Fruit fly (Drosophila melanogaster) Kc167 (cell line): ENCODE results near the gene CG15047.

Experiments used
- Myc ChIP-seq: fragments of >200 bp; optimal IDR thresholded peaks from 2 replicates; lab custom pipeline; 2017; ENCODE audit warnings: missing external identifiers
- Sin3A ChIP-seq: fragments of >200 bp; optimal IDR thresholded peaks from 2 replicates; lab custom pipeline; 2018; ENCODE audit warnings: missing external identifiers
- h ChIP-seq: fragments of >200 bp; optimal IDR thresholded peaks from 3 replicates; lab custom pipeline; 2018; ENCODE audit warnings: missing external identifiers
- insv ChIP-seq: fragments of >200 bp; optimal IDR thresholded peaks from 3 replicates; lab custom pipeline; 2018; ENCODE audit warnings: missing external identifiers
- psq ChIP-seq: fragments of >200 bp; optimal IDR thresholded peaks from 2 replicates; lab custom pipeline; 2017; ENCODE audit warnings: missing external identifiers
- ttk ChIP-seq: sonication (Bioruptor generic); optimal IDR thresholded peaks from 2 replicates; lab custom pipeline; 2017; ENCODE audit warnings: missing external identifiers

Gene CG15047

DNA sequence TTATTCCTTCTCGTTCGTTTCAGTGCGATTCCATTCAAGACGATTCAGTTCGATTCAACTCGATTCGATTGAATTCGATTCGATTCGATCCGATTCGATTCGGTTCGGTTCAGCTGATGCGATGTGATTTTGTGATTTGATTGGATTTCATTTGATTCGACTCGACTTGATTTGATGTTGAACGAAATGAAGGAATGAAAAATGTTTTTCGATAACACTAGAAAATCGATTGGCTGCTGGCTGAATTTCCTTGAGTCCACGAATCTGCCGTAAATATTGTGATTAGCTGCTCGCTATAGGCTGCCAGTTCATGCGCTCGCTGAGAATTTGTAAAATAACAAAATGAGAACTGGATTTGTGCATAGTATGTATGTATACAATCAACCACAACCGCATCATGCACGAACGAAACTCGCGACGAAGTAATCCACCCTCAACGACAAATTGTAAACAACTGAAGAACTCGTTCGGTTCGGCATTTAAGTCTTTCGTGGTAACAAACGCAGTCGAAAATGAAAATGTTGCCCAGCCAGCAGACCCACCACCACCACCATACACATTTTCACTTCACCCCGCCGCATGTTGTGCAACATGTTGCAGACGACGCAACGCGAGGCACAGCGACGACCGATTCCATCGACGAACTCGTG lies 23.4 kb upstream of the CG15047 start, which contains the start of gene Wnt5:
Gene Wnt5, minus strand, starts transcription at position 458 of the 650 bp plus-strand sequence.
- no peak for TF ChIP-seq ttk
- TF ChIP-seq insv (lab: Kevin White, UChicago): no peak
- no peak for TF ChIP-seq Sin3A (lab: Kevin White, UChicago)
- TF ChIP-seq h (lab: Kevin White, UChicago): no peak
- TF ChIP-seq psq (lab: Kevin White, UChicago): no peak
- no peak for TF ChIP-seq Myc (lab: Kevin White, UChicago)

DNA sequence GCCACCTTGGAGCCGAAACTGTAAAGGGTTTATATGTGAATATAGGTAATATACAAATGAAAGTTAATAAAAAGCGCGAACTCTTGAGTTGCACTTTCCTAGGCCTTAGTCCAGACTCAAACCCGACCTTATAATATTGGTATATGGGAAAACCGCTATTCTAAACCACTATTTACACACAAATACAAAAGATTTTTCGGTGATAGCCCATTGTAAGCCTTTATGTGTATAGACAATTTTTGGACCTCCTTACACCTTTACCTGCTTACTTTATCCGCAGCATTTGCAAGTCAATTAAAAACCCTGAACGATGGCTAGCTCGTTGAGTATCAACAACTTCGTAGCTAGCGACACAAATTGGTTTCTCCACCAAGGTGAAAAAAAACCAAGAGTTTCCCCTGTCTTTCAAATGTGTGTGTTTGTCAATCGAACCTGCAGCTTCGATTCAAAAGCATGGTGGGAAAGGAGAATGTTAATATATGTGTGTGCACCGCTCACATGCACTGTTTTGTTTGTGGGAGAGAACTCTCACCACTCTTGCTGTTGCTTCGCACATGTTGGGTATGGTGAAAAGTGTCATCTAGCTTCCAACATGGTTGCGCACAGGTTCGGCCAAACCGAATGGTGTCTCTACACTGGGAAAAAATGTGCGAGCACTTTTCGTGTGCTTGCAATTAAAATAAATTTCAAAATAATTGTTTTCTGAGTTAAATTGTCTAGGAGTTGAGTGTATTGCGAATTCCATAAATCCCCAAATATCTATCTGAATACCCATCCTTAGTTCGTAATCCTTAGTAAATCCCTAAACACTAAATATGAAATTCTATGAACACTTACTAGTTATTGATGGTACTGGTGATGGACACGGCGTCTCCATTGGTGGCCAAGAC lies 21.6 kb upstream of the CG15047 start:
- TF ChIP-seq h (lab: Kevin White, UChicago) (no peak), Sin3A (lab: Kevin White, UChicago) (no peak), insv (lab: Kevin White, UChicago) (no peak), ttk (no peak), psq (lab: Kevin White, UChicago) (no peak), Myc (lab: Kevin White, UChicago) (no peak)

DNA sequence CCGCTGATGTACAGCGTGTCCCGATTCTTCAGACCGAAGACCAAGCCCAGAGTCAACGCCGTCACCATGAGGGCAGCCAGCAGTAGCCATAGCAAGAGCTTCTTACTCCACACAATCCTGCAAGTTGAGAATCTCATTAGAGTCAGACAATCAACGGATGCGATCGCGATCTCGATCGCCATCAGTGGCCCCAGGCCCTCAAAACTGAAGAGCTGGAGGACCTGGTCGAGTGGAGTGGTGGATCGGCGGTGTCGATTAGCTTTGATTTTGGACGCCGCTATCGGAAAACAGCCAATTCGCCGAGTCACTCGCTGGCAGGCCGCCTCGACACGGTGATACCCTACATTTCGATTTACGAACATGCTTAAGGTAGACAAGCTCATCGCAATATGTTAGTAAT lies 19.9 kb upstream of the CG15047 start:
- no peak for TF ChIP-seq h (lab: Kevin White, UChicago)
- TF ChIP-seq ttk: no peak
- no peak for TF ChIP-seq Sin3A (lab: Kevin White, UChicago)
- no peak for TF ChIP-seq psq (lab: Kevin White, UChicago)
- no peak for TF ChIP-seq Myc (lab: Kevin White, UChicago)

DNA sequence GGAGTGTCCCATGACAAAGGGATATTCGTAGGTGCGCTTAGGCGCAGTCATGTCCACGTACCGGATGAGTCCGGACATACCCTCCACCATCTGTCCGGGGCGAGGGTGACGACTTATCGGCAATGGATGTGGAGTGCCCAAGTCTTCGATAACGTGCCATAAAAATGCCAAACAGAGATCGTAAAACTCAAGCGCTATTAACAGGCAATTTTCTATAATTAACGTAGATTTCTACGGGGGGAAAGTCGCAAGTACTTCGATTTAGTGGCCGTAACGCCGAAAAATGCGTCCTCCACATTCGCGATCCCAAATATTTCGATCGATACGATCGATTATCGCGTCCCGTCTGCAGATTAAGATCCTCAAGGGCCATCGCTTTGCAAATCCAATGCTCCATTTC lies 19.1 kb upstream of the CG15047 start:
- TF ChIP-seq h (lab: Kevin White, UChicago): no peak
- no peak for TF ChIP-seq insv (lab: Kevin White, UChicago)
- TF ChIP-seq Myc (lab: Kevin White, UChicago): no peak
- no peak for TF ChIP-seq psq (lab: Kevin White, UChicago)
- no peak for TF ChIP-seq Sin3A (lab: Kevin White, UChicago)
- no peak for TF ChIP-seq ttk

DNA sequence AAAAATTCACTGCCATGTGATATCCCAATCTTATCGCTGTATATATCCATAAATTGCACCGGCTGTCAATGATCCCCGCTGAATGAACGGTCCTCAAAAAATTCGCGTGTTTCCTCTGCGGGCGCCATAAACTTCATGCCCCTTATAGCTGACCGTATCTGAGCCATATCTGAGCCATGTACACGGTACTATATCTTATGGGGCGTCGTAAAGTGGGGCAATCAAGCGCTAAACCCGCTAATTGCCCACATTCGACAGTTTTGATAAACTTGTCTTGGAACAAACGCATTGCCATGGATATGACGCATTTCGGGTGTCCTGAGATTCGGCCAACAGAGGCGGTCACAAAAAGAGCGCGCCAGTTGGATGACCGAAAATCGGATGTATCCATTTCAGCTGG lies 17.6 kb upstream of the CG15047 start:
- TF ChIP-seq insv (lab: Kevin White, UChicago) (no peak), Sin3A (lab: Kevin White, UChicago) (no peak), ttk (no peak), psq (lab: Kevin White, UChicago) (no peak), h (lab: Kevin White, UChicago) (no peak), Myc (lab: Kevin White, UChicago) (no peak)

DNA sequence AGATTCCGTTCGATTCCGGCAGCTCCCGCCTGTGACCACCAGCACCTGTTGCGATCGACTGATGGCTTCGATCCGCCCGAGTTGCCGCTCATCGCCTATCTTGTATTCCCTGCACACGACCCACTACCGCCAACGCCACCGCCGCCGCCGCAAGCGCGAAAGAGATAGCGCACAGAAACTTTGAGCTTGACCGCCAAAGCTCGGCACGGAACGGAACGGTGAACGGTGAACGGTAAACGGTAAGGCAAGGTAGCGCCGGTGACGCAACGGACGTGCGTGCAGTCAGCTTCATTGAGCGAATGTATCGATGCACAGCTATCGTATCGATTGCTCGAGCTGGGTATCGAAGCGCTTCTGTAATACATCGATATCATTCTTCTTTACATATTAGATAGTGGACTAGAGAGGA lies 16.2 kb upstream of the CG15047 start, which contains the start of gene Ggt-1:
Gene Ggt-1, minus strand, starts transcription at position 251 of the 409 bp plus-strand sequence.
- TF ChIP-seq Myc (lab: Kevin White, UChicago) (no peak), psq (lab: Kevin White, UChicago) (no peak), Sin3A (lab: Kevin White, UChicago) (no peak), ttk (no peak), insv (lab: Kevin White, UChicago) (no peak), h (lab: Kevin White, UChicago) (no peak)

DNA sequence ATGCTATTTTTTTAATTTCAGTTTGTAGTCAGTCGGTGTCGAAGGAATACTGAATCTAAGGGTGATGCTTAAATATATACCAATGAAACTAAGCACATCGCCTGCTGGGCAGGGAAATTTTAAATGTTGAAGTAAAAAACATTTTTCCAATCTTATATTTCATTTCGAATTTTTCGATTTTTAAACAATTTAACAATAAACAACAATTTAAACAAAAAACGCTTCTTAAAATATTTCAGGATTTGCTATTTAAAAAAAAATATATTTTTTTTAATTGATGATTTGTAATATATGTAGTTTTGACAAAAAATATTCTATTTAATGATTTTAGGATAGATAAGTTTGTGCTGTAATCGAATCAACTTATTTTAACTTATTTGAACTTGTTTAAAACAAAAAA lies 13.7 kb upstream of the CG15047 start, which contains the start of gene CG6470:
Gene CG6470, minus strand, starts transcription at position 101 of the 400 bp plus-strand sequence.
- TF ChIP-seq Myc (lab: Kevin White, UChicago): no peak
- no peak for TF ChIP-seq insv (lab: Kevin White, UChicago)
- TF ChIP-seq ttk: no peak
- no peak for TF ChIP-seq psq (lab: Kevin White, UChicago)
- no peak for TF ChIP-seq Sin3A (lab: Kevin White, UChicago)
- TF ChIP-seq h (lab: Kevin White, UChicago): no peak

DNA sequence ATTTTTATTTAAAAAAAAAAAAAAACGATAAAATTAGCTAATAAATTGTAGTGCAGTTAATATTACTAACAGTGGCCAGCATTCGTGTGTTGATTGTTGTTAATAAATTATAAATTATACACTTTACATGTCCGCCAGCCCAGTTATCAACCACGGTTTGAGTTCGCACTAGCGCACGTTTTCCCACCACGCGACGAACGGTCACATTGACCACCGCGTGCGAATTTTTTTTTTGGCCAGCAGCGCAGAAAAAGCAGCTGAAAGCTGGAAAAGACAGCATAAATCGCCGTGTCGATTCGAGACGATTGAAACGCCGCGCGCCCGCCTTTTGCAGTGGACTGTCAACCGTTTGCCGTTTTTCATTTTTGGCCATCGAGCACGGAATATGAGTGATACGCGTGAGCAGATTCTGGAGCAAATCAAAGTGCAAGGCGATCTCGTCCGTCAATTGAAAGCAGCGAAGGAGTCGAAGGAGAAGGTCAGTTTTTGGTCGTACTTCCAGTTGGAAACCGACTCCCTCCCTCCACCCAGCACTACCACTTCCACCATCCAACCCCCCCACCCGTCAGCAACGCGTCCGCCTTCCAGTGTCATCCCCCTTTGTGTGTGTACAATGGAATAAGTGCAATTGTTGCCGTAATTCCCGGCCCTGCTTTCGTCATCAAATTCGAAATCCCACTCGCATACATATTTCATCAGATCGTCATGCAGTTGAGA lies 13.1 kb upstream of the CG15047 start, which contains the start of the genes Bx and HisRS:
Gene Bx, plus strand, starts transcription at position 224 of the 717 bp plus-strand sequence.
Gene HisRS, plus strand, starts transcription at position 224 of the 717 bp plus-strand sequence.
- TF ChIP-seq Myc (lab: Kevin White, UChicago) (no peak), Sin3A (lab: Kevin White, UChicago) (no peak), insv (lab: Kevin White, UChicago) (no peak), psq (lab: Kevin White, UChicago) (no peak), ttk (no peak), h (lab: Kevin White, UChicago) (no peak)

DNA sequence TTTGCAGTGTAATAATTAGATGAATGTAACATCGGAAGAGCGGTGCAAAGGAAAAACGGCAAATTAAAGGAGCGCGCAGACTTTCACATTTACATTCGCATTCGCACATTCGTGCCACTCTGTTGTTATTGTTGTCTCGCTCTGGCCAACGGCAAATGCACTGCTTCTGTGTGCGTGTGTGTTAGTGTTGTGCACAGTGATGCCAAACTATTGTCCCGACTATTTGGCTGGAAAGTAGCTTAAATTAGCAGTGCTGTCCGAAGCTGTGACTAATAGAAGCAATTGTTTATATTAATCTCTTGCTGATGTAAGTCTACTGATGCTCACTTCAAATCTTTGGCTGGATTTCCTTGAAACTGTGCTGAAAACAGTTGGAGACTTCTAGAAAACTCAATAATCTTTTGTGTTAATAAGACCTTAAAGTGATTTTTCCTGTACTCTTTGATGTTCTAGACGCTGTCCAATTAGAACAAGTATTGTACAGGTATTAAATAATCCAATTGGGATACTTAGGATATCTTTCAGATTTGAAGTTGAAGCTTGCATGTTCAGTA lies 12.4 kb upstream of the CG15047 start:
- TF ChIP-seq Myc (lab: Kevin White, UChicago): no peak
- TF ChIP-seq Sin3A (lab: Kevin White, UChicago): no peak
- no peak for TF ChIP-seq insv (lab: Kevin White, UChicago)
- TF ChIP-seq psq (lab: Kevin White, UChicago): no peak
- no peak for TF ChIP-seq ttk
- TF ChIP-seq h (lab: Kevin White, UChicago): no peak

DNA sequence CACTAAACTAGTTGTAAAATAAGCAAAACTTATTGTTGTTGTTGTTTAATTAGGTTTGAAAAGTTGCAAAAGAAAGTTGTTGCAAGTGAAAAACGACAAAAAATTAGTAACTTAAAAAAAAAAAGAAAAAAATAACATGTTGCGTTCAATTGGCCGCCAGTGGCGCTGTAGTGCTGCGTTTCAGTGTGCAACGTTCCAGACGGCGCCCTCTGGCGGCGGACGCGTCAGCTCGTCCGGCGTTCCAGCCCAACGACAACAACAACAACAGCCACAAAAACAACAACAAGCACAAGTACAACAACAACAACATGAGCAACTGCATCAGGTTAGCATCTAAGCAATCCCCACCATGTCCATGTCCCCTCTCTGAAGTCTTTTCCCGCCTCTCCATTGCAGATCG lies 11.1 kb upstream of the CG15047 start:
- TF ChIP-seq psq (lab: Kevin White, UChicago) (no peak), h (lab: Kevin White, UChicago) (no peak), ttk (no peak), Sin3A (lab: Kevin White, UChicago) (no peak)
